Worm (Caenorhabditis elegans): ENCODE results near the gene F46H5.4.

The F46H5.4 gene

DNA sequence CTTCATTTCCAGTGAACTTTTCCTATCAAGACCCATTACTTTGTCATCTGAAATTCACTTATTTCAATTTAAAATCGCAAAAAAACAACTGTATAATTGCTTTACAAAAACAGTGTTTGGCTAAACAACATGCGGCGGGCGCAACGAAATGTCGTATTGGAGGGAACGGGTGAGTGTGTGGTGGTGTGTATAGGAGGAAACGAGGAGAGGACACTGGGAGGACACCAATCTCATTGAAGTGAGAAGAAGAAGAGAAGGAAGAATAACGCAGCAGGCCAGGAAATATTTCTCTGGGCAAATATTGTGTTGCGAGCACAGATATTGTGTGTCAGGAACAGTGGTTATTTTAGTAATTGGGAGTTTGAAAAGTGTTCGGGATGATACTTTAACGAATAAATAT is at the start of gene F46H5.4:
Gene F46H5.4, minus strand, starts transcription at position 53 of the 400 bp plus-strand sequence.
- TF ChIP-seq hlh-13 (GFP tag; optimal IDR thresholded peaks at IDR 0.05) (no peak), unc-42 (tag; optimal IDR thresholded peaks at IDR 0.05) (peak; percentile 56), ceh-2 (tag; optimal IDR thresholded peaks at IDR 0.05) (peak; percentile 4), ref-2 (tag; optimal IDR thresholded peaks at IDR 0.05) (peak; percentile 49), nfya-1 (tag; optimal IDR thresholded peaks at IDR 0.05) (peak; percentile 28), ceh-18 (tag; optimal IDR thresholded peaks at IDR 0.05) (peak; percentile 2), tbx-2 (tag; optimal IDR thresholded peaks at IDR 0.05) (peak; percentile 50), dmd-4 (tag; optimal IDR thresholded peaks at IDR 0.05; ENCODE audit: borderline replicate concordance) (peak; percentile 29), ceh-19 (GFP tag; optimal IDR thresholded peaks at IDR 0.05) (peak; percentile 35), F13H6.1 (tag; optimal IDR thresholded peaks at IDR 0.05) (no peak), sdc-2 (tag; optimal IDR thresholded peaks at IDR 0.05) (peak; percentile 48), K02D7.2 (tag; optimal IDR thresholded peaks at IDR 0.05) (no peak), elt-2 (tag; optimal IDR thresholded peaks at IDR 0.05) (no peak), unc-55 (GFP tag; optimal IDR thresholded peaks at IDR 0.05) (no peak), eyg-1 (tag; optimal IDR thresholded peaks at IDR 0.05) (no peak)

ce11 chrX:7303115-7303514 is 48.7 kb upstream of the F46H5.4 start:
- TF ChIP-seq tbx-2 (tag; optimal IDR thresholded peaks at IDR 0.05): no peak
- no peak for TF ChIP-seq gmeb-2 (tag; optimal IDR thresholded peaks at IDR 0.05)
- TF ChIP-seq ceh-48 (tag; optimal IDR thresholded peaks at IDR 0.05): no peak
- TF ChIP-seq ahr-1 (tag; optimal IDR thresholded peaks at IDR 0.05): no peak
- no peak for TF ChIP-seq che-1 (tag; optimal IDR thresholded peaks at IDR 0.05)
- no peak for TF ChIP-seq ceh-19 (GFP tag; optimal IDR thresholded peaks at IDR 0.05)
- TF ChIP-seq pax-1 (tag; optimal IDR thresholded peaks at IDR 0.05): no peak
- TF ChIP-seq nhr-11 (tag; optimal IDR thresholded peaks at IDR 0.05): no peak
- no peak for TF ChIP-seq fkh-6 (tag; optimal IDR thresholded peaks at IDR 0.05)
- TF ChIP-seq hlh-6 (tag; optimal IDR thresholded peaks at IDR 0.05): no peak
- TF ChIP-seq rnt-1 (tag; optimal IDR thresholded peaks at IDR 0.05): no peak
- no peak for TF ChIP-seq elt-2 (tag; optimal IDR thresholded peaks at IDR 0.05)
- TF ChIP-seq ceh-31 (tag; optimal IDR thresholded peaks at IDR 0.05): no peak
- TF ChIP-seq odd-2 (tag; optimal IDR thresholded peaks at IDR 0.05): no peak
- no peak for TF ChIP-seq syd-9 (tag; optimal IDR thresholded peaks at IDR 0.05)
- no peak for TF ChIP-seq hlh-30 (tag; optimal IDR thresholded peaks at IDR 0.05; ENCODE audit: insufficient read depth)
- no peak for TF ChIP-seq pha-4 (tag; optimal IDR thresholded peaks at IDR 0.05)

DNA sequence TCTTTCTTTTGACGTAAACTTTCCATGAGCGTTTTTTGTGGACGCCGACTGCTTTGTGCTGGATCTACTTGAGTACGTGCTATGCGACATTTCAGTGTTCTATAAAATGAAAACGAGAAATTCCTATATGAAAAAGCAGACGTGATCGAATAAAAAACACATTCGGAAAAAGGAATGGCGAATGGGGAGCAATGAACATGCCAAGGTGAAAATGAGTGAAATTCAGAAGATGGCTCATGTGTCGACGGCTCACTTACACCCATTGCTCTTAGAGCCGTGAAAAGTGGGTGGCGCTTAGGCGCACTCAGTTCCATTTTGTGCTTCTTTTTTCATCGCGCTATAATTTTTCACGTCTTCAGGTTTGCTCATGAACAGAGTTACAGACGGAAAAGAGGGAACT is 44.2 kb upstream of the F46H5.4 start, which contains the start of gene K03A1.4:
Gene K03A1.4, minus strand, starts transcription at position 101 of the 400 bp plus-strand sequence.
- no peak for TF ChIP-seq ztf-16 (tag; optimal IDR thresholded peaks at IDR 0.05)
- no peak for TF ChIP-seq sox-4 (tag; optimal IDR thresholded peaks at IDR 0.05)

ce11 chrX:7296310-7296709 is 41.9 kb upstream of the F46H5.4 start:
- TF ChIP-seq odd-2 (tag; optimal IDR thresholded peaks at IDR 0.05): no peak
- TF ChIP-seq nhr-232 (tag; optimal IDR thresholded peaks at IDR 0.05): no peak
- no peak for TF ChIP-seq Y22D7AL.16 (tag; optimal IDR thresholded peaks at IDR 0.05)
- TF ChIP-seq fkh-10 (GFP tag; optimal IDR thresholded peaks at IDR 0.05): no peak
- TF ChIP-seq pag-3 (tag; optimal IDR thresholded peaks at IDR 0.05; ENCODE audit: borderline replicate concordance): no peak
- no peak for TF ChIP-seq zip-5 (tag; optimal IDR thresholded peaks at IDR 0.05)

DNA sequence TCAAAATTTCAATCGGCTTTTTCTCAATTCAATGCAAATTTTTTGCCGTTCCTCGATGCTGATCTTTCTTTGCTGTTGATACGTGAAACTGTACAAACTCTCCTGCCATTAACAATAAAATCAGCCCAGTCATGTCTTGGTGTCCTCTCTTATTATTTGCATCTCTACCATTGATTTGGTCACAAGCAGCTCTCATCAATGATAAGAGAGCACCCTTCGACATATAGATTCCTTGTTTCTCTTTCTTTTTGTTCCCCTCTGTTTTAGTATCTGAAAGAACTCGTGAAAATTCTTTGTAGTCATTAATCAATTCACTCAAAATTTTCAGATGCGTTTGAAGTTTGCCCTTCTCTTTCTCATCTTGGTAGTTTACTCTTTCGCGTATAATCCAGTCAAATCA is 37.4 kb upstream of the F46H5.4 start, which contains the start of gene lron-7:
Gene lron-7, plus strand, starts transcription at position 323 of the 400 bp plus-strand sequence.
- TF ChIP-seq ceh-18 (tag; optimal IDR thresholded peaks at IDR 0.05) (no peak), pax-1 (tag; optimal IDR thresholded peaks at IDR 0.05) (no peak), pha-2 (tag; optimal IDR thresholded peaks at IDR 0.05) (no peak), K09A11.1 (tag; optimal IDR thresholded peaks at IDR 0.05; ENCODE audit: insufficient read depth) (no peak), madf-2 (tag; optimal IDR thresholded peaks at IDR 0.05) (no peak)

Measured in whole organism, late embryonic.